Fruit fly (Drosophila melanogaster) whole organism: ENCODE results near the gene Hsp67Ba.

ENCODE experiments used
- CG8478 ChIP-seq: fragments of >200 bp; optimal IDR thresholded peaks from 2 replicates; lab custom pipeline; 2018; ENCODE audit warnings: inconsistent platforms
- EcR ChIP-seq, 2 experiments: fragments of >200 bp; optimal IDR thresholded peaks; 2 replicates each; lab custom pipeline; 2017; ENCODE audit warnings: missing biosample characterization in 2 of 2, missing genetic modification characterization in 2 of 2, missing genetic modification reagents in 2 of 2
- pan ChIP-seq: fragments of >200 bp; optimal IDR thresholded peaks from 2 replicates; lab custom pipeline; 2017
- psq ChIP-seq: fragments of >200 bp; optimal IDR thresholded peaks from 2 replicates; lab custom pipeline; 2017
- usp ChIP-seq: fragments of >200 bp; optimal IDR thresholded peaks from 2 replicates; lab custom pipeline; 2017; ENCODE audit warnings: missing biosample characterization, missing genetic modification characterization, mixed read lengths

- no peak for TF ChIP-seq CG8478
- no peak for TF ChIP-seq usp (GFP tag; lab: Kevin White, UChicago)
- no peak for TF ChIP-seq pan (lab: Kevin White, UChicago)
- TF ChIP-seq psq (lab: Kevin White, UChicago), result no peak
- no peak for TF ChIP-seq EcR (GFP tag; optimal IDR thresholded peaks at IDR 0.05; lab: Kevin White, UChicago)
These were observed 35.4 kb downstream of the Hsp67Ba start for dm6 chr3L:9343963-9344362.
